Fruit fly (Drosophila melanogaster): Measurements from ENCODE around the gene CG11786.

Gene CG11786

DNA sequence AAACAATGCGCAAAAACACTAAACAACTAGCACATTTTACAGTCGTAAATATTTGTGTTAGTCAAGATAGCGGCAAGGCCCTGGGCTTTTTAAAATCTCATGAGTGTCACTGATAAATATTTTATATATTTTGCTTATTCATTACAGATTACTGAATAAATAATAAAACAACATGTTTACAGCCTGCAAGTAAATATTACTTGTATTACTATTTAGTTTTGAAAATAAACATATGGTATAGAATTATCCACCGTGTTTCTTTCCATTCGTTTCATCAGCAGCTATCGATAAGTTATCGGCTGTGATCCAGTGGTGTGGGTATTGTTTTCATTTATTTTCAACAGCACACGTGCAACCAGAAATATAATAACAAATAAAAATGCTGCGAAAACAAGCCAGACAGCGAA lies 28.4 kb downstream of the CG11786 start, which contains the start of the genes shams and CG11920 (continued):
- peak; percentile 16 for TF ChIP-seq cg (GFP tag; optimal IDR thresholded peaks at IDR 0.05)
- TF ChIP-seq CG2116 (GFP tag; optimal IDR thresholded peaks at IDR 0.05) = peak; percentile 80
- peak; percentile 94 for TF ChIP-seq pfk (GFP tag; optimal IDR thresholded peaks at IDR 0.05)
- peak; percentile 13 for TF ChIP-seq CG10979 (tag; optimal IDR thresholded peaks at IDR 0.05)

DNA sequence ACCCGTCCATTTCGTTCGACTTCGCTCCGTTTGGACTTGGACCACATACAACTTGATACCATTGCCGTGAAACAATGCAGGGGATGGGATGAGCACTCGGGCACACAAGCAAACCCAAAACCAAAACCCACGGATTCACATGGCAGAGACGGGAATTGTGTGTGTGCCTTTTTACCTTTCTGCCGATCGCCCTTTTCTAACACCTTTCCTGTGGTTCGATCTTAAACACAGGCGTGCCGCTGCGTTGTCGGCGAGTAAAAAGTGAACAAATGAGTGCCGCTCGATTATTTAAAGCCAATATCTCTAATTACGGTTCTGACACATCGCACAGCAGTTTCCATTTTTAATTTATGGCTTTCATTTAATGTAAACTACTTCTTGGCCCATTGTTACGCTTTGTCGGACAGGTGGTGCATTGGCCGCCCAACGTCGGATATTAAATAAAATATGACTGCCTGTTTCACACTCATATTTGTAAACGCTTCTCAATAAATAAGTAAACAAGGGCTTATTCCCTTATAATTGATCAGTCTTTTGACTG lies 31.2 kb downstream of the CG11786 start:
- TF ChIP-seq ac (GFP tag; optimal IDR thresholded peaks at IDR 0.05) (peak; percentile 8), zen (tag; optimal IDR thresholded peaks at IDR 0.05) (peak; percentile 87), tll (GFP tag; optimal IDR thresholded peaks at IDR 0.05) (peak in 1 of 2 experiments; percentile 89), Atf3 (GFP tag; optimal IDR thresholded peaks at IDR 0.05) (no peak), Spps (tag; optimal IDR thresholded peaks at IDR 0.05) (no peak), CG11695 (GFP tag; IDR thresholded peaks at IDR 0.05) (no peak), cad (GFP tag; optimal IDR thresholded peaks at IDR 0.05) (peak; percentile 75), Pdp1 (GFP tag; optimal IDR thresholded peaks at IDR 0.05) (no peak), Med (GFP tag) (peak; percentile 64), pnt (GFP tag; optimal IDR thresholded peaks at IDR 0.05) (no peak), sens (GFP tag) (peak; percentile 8), trh (GFP tag; optimal IDR thresholded peaks at IDR 0.05) (no peak), zfh1 (GFP tag; IDR thresholded peaks at IDR 0.05) (0 out of 3 replicates have a peak, but pooled peaks have one; percentile 14), CG5245 (GFP tag; optimal IDR thresholded peaks at IDR 0.05) (peak; percentile 25), D (optimal IDR thresholded peaks at IDR 0.05) (peak; percentile 16), D (GFP tag; optimal IDR thresholded peaks at IDR 0.05) (no peak), esg (GFP tag; conservative IDR thresholded peaks at IDR 0.05) (no peak), hth (optimal IDR thresholded peaks at IDR 0.05) (peak; percentile 50), chif (GFP tag; optimal IDR thresholded peaks at IDR 0.05) (no peak), corto (GFP tag; optimal IDR thresholded peaks at IDR 0.05) (no peak), CG2199 (GFP tag; IDR thresholded peaks at IDR 0.05) (peak; percentile 85; the same call in 2 of the 3 replicates), kni (GFP tag; optimal IDR thresholded peaks at IDR 0.05) (peak; percentile 23), toy (GFP tag; IDR thresholded peaks at IDR 0.05) (no peak), Fer1 (GFP tag; optimal IDR thresholded peaks at IDR 0.05) (no peak), Rfx (GFP tag; IDR thresholded peaks at IDR 0.05) (no peak)

- TF ChIP-seq Ravus (GFP tag; IDR thresholded peaks at IDR 0.05) (no peak), gsb-n (tag; optimal IDR thresholded peaks at IDR 0.05) (peak; percentile 94), sens (GFP tag) (peak; percentile 44), Opbp (GFP tag; IDR thresholded peaks at IDR 0.05; ENCODE audit: partially characterized antibody) (no peak), D19B (GFP tag; optimal IDR thresholded peaks at IDR 0.05) (peak; percentile 3), cad (GFP tag; optimal IDR thresholded peaks at IDR 0.05) (peak; percentile 43), unpg (GFP tag; optimal IDR thresholded peaks at IDR 0.05) (no peak)
Observed at dm6 chr3R:25078665-25079064, 32.5 kb downstream of the CG11786 start.

- TF ChIP-seq rib (GFP tag; IDR thresholded peaks at IDR 0.05) = no peak
- TF ChIP-seq sug (tag; optimal IDR thresholded peaks at IDR 0.05) = no peak
- TF ChIP-seq bbx (GFP tag; IDR thresholded peaks at IDR 0.05; ENCODE audit: partially characterized antibody) = peak; percentile 41; the same call in 1 of the 2 replicates
- TF ChIP-seq CG1832 (GFP tag; optimal IDR thresholded peaks at IDR 0.05) = peak; percentile 94
- no peak for TF ChIP-seq CG3847 (GFP tag; IDR thresholded peaks at IDR 0.05)
- TF ChIP-seq jing (GFP tag; optimal IDR thresholded peaks at IDR 0.05) = peak; percentile 85
- no peak for TF ChIP-seq ind (GFP tag; optimal IDR thresholded peaks at IDR 0.05)
- no peak for TF ChIP-seq CG31441 (GFP tag; IDR thresholded peaks at IDR 0.05)
- peak; percentile 41; the same call in 1 of the 3 replicates for TF ChIP-seq CG34224 (GFP tag; IDR thresholded peaks at IDR 0.05; ENCODE audit: partially characterized antibody)
- TF ChIP-seq CG4424 (GFP tag; optimal IDR thresholded peaks at IDR 0.05) = no peak
- TF ChIP-seq Trl (optimal IDR thresholded peaks at IDR 0.05) = no peak
- no peak for TF ChIP-seq Trl (GFP tag; optimal IDR thresholded peaks at IDR 0.05)
- peak; percentile 43 for TF ChIP-seq CoRest (tag; optimal IDR thresholded peaks at IDR 0.05)
- TF ChIP-seq sens (GFP tag) = peak; percentile 37
- TF ChIP-seq Jarid2 (GFP tag; optimal IDR thresholded peaks at IDR 0.05) = peak; percentile 92
Observed at dm6 chr3R:25080446-25080845, 34.3 kb downstream of the CG11786 start.

All from whole organism, embryonic.